Worm (Caenorhabditis elegans): ENCODE measurements around the gene grl-3.

The grl-3 gene

DNA sequence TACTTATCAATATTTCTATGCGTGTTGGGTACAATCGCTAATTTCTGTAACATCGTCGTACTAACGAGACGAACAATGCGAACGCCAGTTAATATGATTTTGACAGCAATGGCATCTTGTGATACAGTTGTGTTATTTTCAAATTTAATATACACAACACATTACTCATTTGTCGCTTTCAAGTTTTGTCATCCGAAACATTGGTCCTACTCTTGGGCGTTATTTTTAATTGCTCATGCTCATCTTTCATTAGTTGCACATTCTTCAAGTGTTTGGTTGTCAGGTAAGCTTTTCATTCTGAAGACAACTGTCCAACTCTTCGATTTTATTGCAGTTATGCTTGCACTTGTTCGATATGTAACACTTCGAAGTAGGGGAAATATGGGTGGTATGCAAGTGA is 27.9 kb downstream of the grl-3 start:
- TF ChIP-seq ztf-29 (GFP tag; IDR thresholded peaks at IDR 0.05) (no peak), klf-2 (GFP tag; conservative IDR thresholded peaks at IDR 0.05) (no peak), tab-1 (GFP tag; IDR thresholded peaks at IDR 0.05) (no peak), med-1 (GFP tag; optimal IDR thresholded peaks at IDR 0.05; ENCODE audit: insufficient read depth) (no peak), cog-1 (tag; optimal IDR thresholded peaks at IDR 0.05) (no peak), T22C8.4 (GFP tag; IDR thresholded peaks at IDR 0.05) (no peak), ref-1 (GFP tag; conservative IDR thresholded peaks at IDR 0.05) (no peak), flt-1 (GFP tag; IDR thresholded peaks at IDR 0.05) (no peak), ztf-23 (GFP tag; IDR thresholded peaks at IDR 0.05) (no peak)

DNA sequence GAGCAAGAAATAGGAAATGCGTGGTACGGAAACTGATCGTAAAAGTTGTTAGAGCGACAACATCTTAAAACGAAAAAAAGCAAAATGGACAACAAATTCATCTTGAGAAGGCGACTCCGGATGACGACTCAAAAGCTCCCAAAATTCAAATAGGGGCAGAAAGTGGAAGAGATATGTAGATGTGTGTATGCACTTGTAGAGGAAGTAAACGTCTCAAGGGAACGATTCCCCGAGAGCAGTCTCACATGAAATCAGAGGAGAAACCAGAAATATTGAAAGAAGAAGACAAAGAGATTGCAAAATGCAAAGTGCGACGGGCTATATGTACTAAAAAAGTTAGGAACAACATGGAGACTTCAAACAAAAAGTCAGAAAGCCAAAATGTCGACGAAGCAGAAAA is 32.2 kb downstream of the grl-3 start, which contains the start of gene F57B7.2:
Gene F57B7.2 (minus strand): TSS at position 101 of the 400 bp plus-strand sequence.
- TF ChIP-seq ztf-29 (GFP tag; IDR thresholded peaks at IDR 0.05): no peak
- TF ChIP-seq T22C8.4 (GFP tag; IDR thresholded peaks at IDR 0.05): no peak
- TF ChIP-seq cog-1 (tag; optimal IDR thresholded peaks at IDR 0.05): no peak
- no peak for TF ChIP-seq flt-1 (GFP tag; IDR thresholded peaks at IDR 0.05)
- TF ChIP-seq klf-2 (GFP tag; conservative IDR thresholded peaks at IDR 0.05): no peak
- TF ChIP-seq tab-1 (GFP tag; IDR thresholded peaks at IDR 0.05): no peak

ce11 chrV:11445375-11445774 is 34.1 kb downstream of the grl-3 start:
- TF ChIP-seq flt-1 (GFP tag; IDR thresholded peaks at IDR 0.05) (no peak), T22C8.4 (GFP tag; IDR thresholded peaks at IDR 0.05) (peak; percentile 41; the same call in 1 of the 2 replicates)

DNA sequence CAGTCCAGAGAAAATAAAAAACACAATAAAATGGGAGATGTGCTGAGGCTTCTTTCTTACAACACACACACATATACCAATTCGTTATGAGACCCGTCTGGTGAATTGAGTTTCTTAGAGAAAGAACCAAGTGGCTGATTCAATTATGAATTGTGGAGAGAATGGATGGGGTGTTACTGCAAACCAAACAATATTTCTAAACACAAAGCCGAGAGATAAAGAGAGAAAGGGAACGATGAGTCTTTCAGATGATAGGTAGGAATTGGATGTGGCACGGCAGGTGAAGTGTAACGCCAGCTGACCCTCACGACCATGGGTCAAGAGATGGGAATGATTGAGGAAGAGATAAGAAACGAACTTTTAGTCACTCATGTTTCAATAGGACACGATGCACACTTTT is 35.0 kb downstream of the grl-3 start, which contains the start of gene mig-17:
Gene mig-17 (plus strand): TSS at position 389 of the 400 bp plus-strand sequence.
- no peak for TF ChIP-seq tab-1 (GFP tag; IDR thresholded peaks at IDR 0.05)
- TF ChIP-seq flt-1 (GFP tag; IDR thresholded peaks at IDR 0.05): no peak
- no peak for TF ChIP-seq klf-2 (GFP tag; conservative IDR thresholded peaks at IDR 0.05)
- TF ChIP-seq ztf-29 (GFP tag; IDR thresholded peaks at IDR 0.05): no peak

ce11 chrV:11449404-11449803 is 38.1 kb downstream of the grl-3 start:
- TF ChIP-seq cog-1 (tag; optimal IDR thresholded peaks at IDR 0.05) (no peak), T22C8.4 (GFP tag; IDR thresholded peaks at IDR 0.05) (no peak), klf-2 (GFP tag; conservative IDR thresholded peaks at IDR 0.05) (no peak), ztf-23 (GFP tag; IDR thresholded peaks at IDR 0.05) (no peak), tab-1 (GFP tag; IDR thresholded peaks at IDR 0.05) (no peak), ref-1 (GFP tag; conservative IDR thresholded peaks at IDR 0.05) (no peak), ztf-29 (GFP tag; IDR thresholded peaks at IDR 0.05) (no peak), flt-1 (GFP tag; IDR thresholded peaks at IDR 0.05) (no peak), med-1 (GFP tag; optimal IDR thresholded peaks at IDR 0.05; ENCODE audit: insufficient read depth) (no peak)

- TF ChIP-seq tab-1 (GFP tag; IDR thresholded peaks at IDR 0.05) (no peak), T22C8.4 (GFP tag; IDR thresholded peaks at IDR 0.05) (no peak), ztf-29 (GFP tag; IDR thresholded peaks at IDR 0.05) (no peak), flt-1 (GFP tag; IDR thresholded peaks at IDR 0.05) (no peak), klf-2 (GFP tag; conservative IDR thresholded peaks at IDR 0.05) (no peak), cog-1 (tag; optimal IDR thresholded peaks at IDR 0.05) (no peak), med-1 (GFP tag; optimal IDR thresholded peaks at IDR 0.05; ENCODE audit: insufficient read depth) (no peak), ztf-23 (GFP tag; IDR thresholded peaks at IDR 0.05) (no peak), ref-1 (GFP tag; conservative IDR thresholded peaks at IDR 0.05) (no peak)
Measured at ce11 chrV:11450257-11450656, 38.9 kb downstream of the grl-3 start, which contains the start of gene col-156. Gene col-156, minus strand, starts transcription at chrV:11450357.

ce11 chrV:11454917-11455316 is 43.6 kb downstream of the grl-3 start:
- TF ChIP-seq tab-1 (GFP tag; IDR thresholded peaks at IDR 0.05): no peak
- no peak for TF ChIP-seq T22C8.4 (GFP tag; IDR thresholded peaks at IDR 0.05)
- TF ChIP-seq ref-1 (GFP tag; conservative IDR thresholded peaks at IDR 0.05): no peak
- TF ChIP-seq med-1 (GFP tag; optimal IDR thresholded peaks at IDR 0.05; ENCODE audit: insufficient read depth): no peak
- no peak for TF ChIP-seq klf-2 (GFP tag; conservative IDR thresholded peaks at IDR 0.05)
- no peak for TF ChIP-seq ztf-29 (GFP tag; IDR thresholded peaks at IDR 0.05)
- no peak for TF ChIP-seq flt-1 (GFP tag; IDR thresholded peaks at IDR 0.05)
- no peak for TF ChIP-seq cog-1 (tag; optimal IDR thresholded peaks at IDR 0.05)
- no peak for TF ChIP-seq ztf-23 (GFP tag; IDR thresholded peaks at IDR 0.05)

DNA sequence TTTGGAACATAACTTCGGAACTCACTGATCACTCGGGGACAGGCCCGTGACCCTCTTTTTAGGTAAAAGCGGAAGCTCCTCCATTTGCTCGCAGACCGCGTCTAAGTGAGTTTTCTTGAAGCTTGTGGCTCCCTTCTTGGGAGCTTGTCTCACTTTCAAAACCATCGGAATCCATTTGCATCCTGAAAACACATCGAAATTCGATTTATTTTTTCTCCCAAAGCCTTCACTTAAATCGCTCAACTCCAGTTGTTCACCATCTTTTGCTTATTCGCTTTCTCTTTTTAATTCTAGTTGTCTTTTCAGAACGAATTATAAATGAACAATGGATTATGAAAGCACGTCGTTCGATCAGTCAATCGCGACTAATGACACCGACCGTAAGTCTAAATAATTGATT is 47.9 kb downstream of the grl-3 start, which contains the start of gene T11F9.1:
Gene T11F9.1 (plus strand): TSS at position 301 of the 400 bp plus-strand sequence.
- TF ChIP-seq ztf-29 (GFP tag; IDR thresholded peaks at IDR 0.05): no peak
- no peak for TF ChIP-seq ztf-23 (GFP tag; IDR thresholded peaks at IDR 0.05)
- no peak for TF ChIP-seq T22C8.4 (GFP tag; IDR thresholded peaks at IDR 0.05)
- TF ChIP-seq med-1 (GFP tag; optimal IDR thresholded peaks at IDR 0.05; ENCODE audit: insufficient read depth): no peak
- TF ChIP-seq ref-1 (GFP tag; conservative IDR thresholded peaks at IDR 0.05): no peak
- TF ChIP-seq flt-1 (GFP tag; IDR thresholded peaks at IDR 0.05): no peak
- no peak for TF ChIP-seq klf-2 (GFP tag; conservative IDR thresholded peaks at IDR 0.05)
- TF ChIP-seq tab-1 (GFP tag; IDR thresholded peaks at IDR 0.05): no peak
- no peak for TF ChIP-seq cog-1 (tag; optimal IDR thresholded peaks at IDR 0.05)
